Fruit fly (Drosophila melanogaster) whole organism, embryonic: ENCODE data around the gene CG11600.

Experiments
- B-H2 ChIP-seq: fragments of 200-800 bp; sonication (Bioruptor generic); optimal IDR thresholded peaks from 2 replicates; lab custom pipeline; 2018; ENCODE audit warnings: missing biosample characterization, mild to moderate bottlenecking, missing genetic modification characterization
- CG10543 ChIP-seq: fragments of 200-800 bp; sonication (Bioruptor generic); optimal IDR thresholded peaks from 3 replicates; lab custom pipeline; 2017; ENCODE audit warnings: missing biosample characterization, mild to moderate bottlenecking, missing genetic modification characterization, moderate library complexity
- CG12659 ChIP-seq: fragments of 200-800 bp; sonication (Bioruptor generic); optimal IDR thresholded peaks from 3 replicates; lab custom pipeline; 2017; ENCODE audit warnings: mild to moderate bottlenecking, missing biosample characterization, missing genetic modification reagents, missing genetic modification characterization
- CG12769 ChIP-seq: fragments of 200-800 bp; sonication (Bioruptor generic); optimal IDR thresholded peaks from 2 replicates; lab custom pipeline; 2019; ENCODE audit warnings: missing biosample characterization, mild to moderate bottlenecking, missing genetic modification characterization, moderate library complexity
- CG13287 ChIP-seq: fragments of 200-800 bp; sonication (Bioruptor generic); IDR thresholded peaks from 2 replicates; pipeline ENCODE4 v1.3.6; 2022; ENCODE audit warnings: missing biosample characterization, missing genetic modification characterization; ENCODE audit not compliant: partially characterized antibody
- CG15073 ChIP-seq: fragments of 200-800 bp; sonication (Bioruptor generic); optimal IDR thresholded peaks from 2 replicates; lab custom pipeline; 2016; ENCODE audit warnings: missing biosample characterization, missing genetic modification characterization
- CG16779 ChIP-seq: fragments of 200-800 bp; sonication (Bioruptor generic); IDR thresholded peaks from 2 replicates; pipeline ENCODE4 v1.3.6; 2022; ENCODE audit warnings: missing biosample characterization, missing genetic modification characterization
- CG17361 ChIP-seq: fragments of 200-800 bp; sonication (Bioruptor generic); IDR thresholded peaks from 3 replicates; pipeline ENCODE4 v1.3.6; 2022; ENCODE audit warnings: missing biosample characterization, missing genetic modification characterization
- CG18262 ChIP-seq: fragments of 200-800 bp; optimal IDR thresholded peaks from 3 replicates; lab custom pipeline; 2019; ENCODE audit warnings: missing biosample characterization, mild to moderate bottlenecking, missing genetic modification characterization, moderate library complexity
- CG1832 ChIP-seq: fragments of 200-800 bp; sonication (Bioruptor generic); optimal IDR thresholded peaks from 2 replicates; lab custom pipeline; 2017; ENCODE audit warnings: missing biosample characterization, mild to moderate bottlenecking, missing genetic modification characterization, inconsistent platforms
- CG3281 ChIP-seq: fragments of 200-800 bp; sonication (Bioruptor generic); optimal IDR thresholded peaks from 3 replicates; lab custom pipeline; 2017; ENCODE audit warnings: missing biosample characterization, mild to moderate bottlenecking, missing genetic modification characterization
- CG43689 ChIP-seq: fragments of 200-800 bp; sonication (Bioruptor generic); IDR thresholded peaks from 2 replicates; pipeline ENCODE4 v1.3.6; 2022; ENCODE audit warnings: missing biosample characterization, missing genetic modification characterization
- CG5180 ChIP-seq: fragments of 200-800 bp; sonication (Bioruptor generic); optimal IDR thresholded peaks from 3 replicates; lab custom pipeline; 2017; ENCODE audit warnings: missing biosample characterization, missing genetic modification characterization, mild to moderate bottlenecking, moderate library complexity, missing genetic modification reagents
- CG6175 ChIP-seq: fragments of 200-800 bp; sonication (Bioruptor generic); IDR thresholded peaks from 3 replicates; pipeline ENCODE4 v1.3.6; 2022; ENCODE audit warnings: missing biosample characterization, missing genetic modification characterization
- CG6791 ChIP-seq: fragments of 200-800 bp; sonication (Bioruptor generic); IDR thresholded peaks from 3 replicates; pipeline ENCODE4 v1.3.6; 2022; ENCODE audit warnings: missing biosample characterization, missing genetic modification characterization; ENCODE audit not compliant: partially characterized antibody
- CG7271 ChIP-seq: fragments of 200-800 bp; sonication (Bioruptor generic); optimal IDR thresholded peaks from 2 replicates; lab custom pipeline; 2018; ENCODE audit warnings: missing biosample characterization, mild to moderate bottlenecking, missing genetic modification characterization, moderate library complexity
- CG7556 ChIP-seq: fragments of 200-800 bp; sonication (Bioruptor generic); optimal IDR thresholded peaks from 2 replicates; lab custom pipeline; 2017; ENCODE audit warnings: missing biosample characterization, mild to moderate bottlenecking, missing genetic modification characterization
- CG7839 ChIP-seq: fragments of 200-800 bp; sonication (Bioruptor generic); optimal IDR thresholded peaks from 3 replicates; lab custom pipeline; 2018; ENCODE audit warnings: missing biosample characterization, mild to moderate bottlenecking, missing genetic modification characterization, moderate library complexity
- HHEX ChIP-seq: fragments of 200-800 bp; sonication (Bioruptor generic); optimal IDR thresholded peaks from 3 replicates; lab custom pipeline; 2017; ENCODE audit warnings: missing biosample characterization, mild to moderate bottlenecking, missing genetic modification characterization, missing genetic modification reagents
- Hand ChIP-seq: fragments of 200-800 bp; sonication (Bioruptor generic); optimal IDR thresholded peaks from 2 replicates; lab custom pipeline; 2017; ENCODE audit warnings: mild to moderate bottlenecking, missing biosample characterization, missing genetic modification reagents, missing genetic modification characterization
- Hmr ChIP-seq: fragments of 200-800 bp; sonication (Bioruptor generic); optimal IDR thresholded peaks from 3 replicates; lab custom pipeline; 2017; ENCODE audit warnings: mild to moderate bottlenecking, missing biosample characterization, missing genetic modification reagents, missing genetic modification characterization
- Hsf ChIP-seq: fragments of 200-800 bp; sonication (Bioruptor generic); optimal IDR thresholded peaks from 3 replicates; lab custom pipeline; 2016; ENCODE audit warnings: missing biosample characterization, missing genetic modification characterization
- Kr ChIP-seq: fragments of 200-800 bp; sonication (Bioruptor generic); optimal IDR thresholded peaks from 2 replicates; lab custom pipeline; 2017; ENCODE audit warnings: missing biosample characterization, mild to moderate bottlenecking, missing genetic modification characterization
- Med ChIP-seq: fragments of 200-800 bp; sonication (Bioruptor generic); peaks from one replicate; lab custom pipeline; 2016; ENCODE audit warnings: missing biosample characterization, missing genetic modification characterization, mild to moderate bottlenecking, inconsistent platforms, moderate library complexity
- Rfx ChIP-seq: fragments of 200-800 bp; sonication (Bioruptor generic); IDR thresholded peaks from 2 replicates; pipeline ENCODE4 v1.3.6; 2022; ENCODE audit warnings: missing biosample characterization, missing genetic modification characterization
- Trl ChIP-seq, 3 experiments: fragments of >200 bp in 2 of 3; fragments of 200-800 bp in 1 of 3; sonication (Bioruptor generic) in 1 of 3; optimal IDR thresholded peaks; 2 replicates in 1 of 3; 3 replicates in 2 of 3; lab custom pipeline; 2016 to 2017; ENCODE audit warnings: missing biosample characterization in 1 of 3, missing genetic modification characterization in 1 of 3
- cato ChIP-seq: fragments of 200-800 bp; sonication (Bioruptor generic); optimal IDR thresholded peaks from 2 replicates; lab custom pipeline; 2016; ENCODE audit warnings: missing biosample characterization, missing genetic modification characterization, borderline replicate concordance
- cg ChIP-seq: fragments of 200-800 bp; sonication (Bioruptor generic); optimal IDR thresholded peaks from 3 replicates; lab custom pipeline; 2019; ENCODE audit warnings: missing biosample characterization, mild to moderate bottlenecking, missing genetic modification characterization, moderate library complexity
- chinmo ChIP-seq: fragments of 200-800 bp; sonication (Bioruptor generic); IDR thresholded peaks from 4 replicates; pipeline ENCODE4 v1.3.6; 2022; ENCODE audit warnings: missing biosample characterization, missing genetic modification characterization; ENCODE audit not compliant: partially characterized antibody
- crol ChIP-seq: fragments of 200-800 bp; sonication (Bioruptor generic); IDR thresholded peaks from 2 replicates; pipeline ENCODE4 v1.3.6; 2022; ENCODE audit warnings: missing biosample characterization, missing genetic modification characterization
- dysf ChIP-seq: fragments of 200-800 bp; sonication (Bioruptor generic); IDR thresholded peaks from 3 replicates; pipeline ENCODE4 v1.3.6; 2022; ENCODE audit warnings: missing biosample characterization, missing genetic modification characterization
- esg ChIP-seq: fragments of 200-800 bp; sonication (Bioruptor generic); conservative IDR thresholded peaks from 2 replicates; pipeline ENCODE4 v1.3.6; 2022; ENCODE audit warnings: missing biosample characterization, missing genetic modification characterization
- eve ChIP-seq, 2 experiments: fragments of >200 bp; optimal IDR thresholded peaks; 2 replicates each; lab custom pipeline; 2017; ENCODE audit warnings: missing biosample characterization in 2 of 2, missing genetic modification characterization in 2 of 2
- jing ChIP-seq: fragments of 200-800 bp; sonication (Bioruptor generic); optimal IDR thresholded peaks from 2 replicates; lab custom pipeline; 2018; ENCODE audit warnings: missing biosample characterization, mild to moderate bottlenecking, missing genetic modification characterization
- odd ChIP-seq: fragments of 200-800 bp; sonication (Bioruptor generic); optimal IDR thresholded peaks from 2 replicates; lab custom pipeline; 2017; ENCODE audit warnings: missing biosample characterization, mild to moderate bottlenecking, missing genetic modification characterization
- otp ChIP-seq: fragments of 200-800 bp; sonication (Bioruptor generic); IDR thresholded peaks from 3 replicates; pipeline ENCODE4, ENCODE4 v1.3.6; 2022; ENCODE audit warnings: missing biosample characterization, missing genetic modification characterization
- sd ChIP-seq: fragments of 200-800 bp; sonication (Bioruptor generic); optimal IDR thresholded peaks from 3 replicates; lab custom pipeline; 2018; ENCODE audit warnings: missing biosample characterization, mild to moderate bottlenecking, missing genetic modification characterization, moderate library complexity
- so ChIP-seq: fragments of 200-800 bp; sonication (Bioruptor generic); IDR thresholded peaks from 3 replicates; pipeline ENCODE4 v1.3.6; 2022; ENCODE audit warnings: missing biosample characterization, missing genetic modification characterization
- sqz ChIP-seq: fragments of 200-800 bp; sonication (Bioruptor generic); optimal IDR thresholded peaks from 3 replicates; lab custom pipeline; 2018; ENCODE audit warnings: missing biosample characterization, mild to moderate bottlenecking, missing genetic modification characterization
- stc ChIP-seq: fragments of 200-800 bp; sonication (Bioruptor generic); IDR thresholded peaks from 2 replicates; pipeline ENCODE4 v1.3.6; 2022; ENCODE audit warnings: missing biosample characterization, missing genetic modification characterization
- stwl ChIP-seq: fragments of 200-800 bp; sonication (Bioruptor generic); optimal IDR thresholded peaks from 3 replicates; lab custom pipeline; 2018; ENCODE audit warnings: missing biosample characterization, mild to moderate bottlenecking, missing genetic modification characterization, moderate library complexity
- unc-4 ChIP-seq: fragments of 200-800 bp; sonication (Bioruptor generic); IDR thresholded peaks from 2 replicates; pipeline ENCODE4 v1.3.6; 2022; ENCODE audit warnings: missing biosample characterization, missing genetic modification characterization; ENCODE audit not compliant: partially characterized antibody
- wdn ChIP-seq: fragments of 200-800 bp; sonication (Bioruptor generic); IDR thresholded peaks from 2 replicates; pipeline ENCODE4 v1.3.6; 2022; ENCODE audit warnings: missing biosample characterization, missing genetic modification characterization
- z ChIP-seq: fragments of 200-800 bp; sonication (Bioruptor generic); IDR thresholded peaks from 3 replicates; pipeline ENCODE4 v1.3.6; 2022; ENCODE audit warnings: missing biosample characterization, missing genetic modification characterization
- zen2 ChIP-seq: fragments of 200-800 bp; sonication (Bioruptor generic); IDR thresholded peaks from 3 replicates; pipeline ENCODE4 v1.3.6; 2022; ENCODE audit warnings: missing biosample characterization, missing genetic modification characterization; ENCODE audit not compliant: partially characterized antibody

CG11600 gene

dm6 chr3R:12653511-12654252 lies 17.3 kb downstream of the CG11600 start (continued):
- TF ChIP-seq eve (GFP tag; optimal IDR thresholded peaks at IDR 0.05; lab: Kevin White, UChicago) (no peak), jing (GFP tag; lab: Kevin White, UChicago) (peak; percentile 82), esg (peak; percentile 89)

dm6 chr3R:12654253-12654623 lies 17.9 kb downstream of the CG11600 start, which contains the start of gene CG6225:
Gene CG6225, plus strand, starts transcription at chr3R:12654577.
- peak; percentile 19 for TF ChIP-seq cg (GFP tag; lab: Kevin White, UChicago)
- TF ChIP-seq z (GFP tag; lab: Robert Waterston, UW) = peak; percentile 77
- 0 out of 3 replicates have a peak, but pooled peaks have one; percentile 17 for TF ChIP-seq zen2 (GFP tag; lab: Robert Waterston, UW)
- TF ChIP-seq CG7271 = no peak
- TF ChIP-seq sqz (GFP tag; lab: Kevin White, UChicago) = no peak
- TF ChIP-seq CG6175 = peak; percentile 4; the same call in 1 of the 3 replicates
- TF ChIP-seq CG43689 (GFP tag; lab: Robert Waterston, UW) = 0 out of 2 replicates have a peak, but pooled peaks have one; percentile 2
- TF ChIP-seq CG5180 = no peak
- peak; percentile 29 to 54 for TF ChIP-seq Trl (optimal IDR thresholded peaks at IDR 0.05; lab: Kevin White, UChicago)
- TF ChIP-seq Trl (GFP tag; optimal IDR thresholded peaks at IDR 0.05; lab: Kevin White, UChicago) = no peak
- no peak for TF ChIP-seq Rfx (GFP tag; lab: Robert Waterston, UW)
- TF ChIP-seq CG13287 (GFP tag; lab: Robert Waterston, UW) = no peak
- TF ChIP-seq CG16779 (GFP tag; lab: Robert Waterston, UW) = no peak
- peak; percentile 29 for TF ChIP-seq CG1832 (GFP tag; lab: Kevin White, UChicago)
- peak; percentile 73 for TF ChIP-seq crol
- TF ChIP-seq CG17361 (GFP tag; lab: Robert Waterston, UW) = 0 out of 3 replicates have a peak, but pooled peaks have one; percentile 6
- TF ChIP-seq CG12769 (tag; lab: Kevin White, UChicago) = peak; percentile 20
- peak; percentile 3 for TF ChIP-seq CG18262
- TF ChIP-seq stc (GFP tag; lab: Robert Waterston, UW) = peak; percentile 4; the same call in 1 of the 2 replicates
- no peak for TF ChIP-seq CG12659 (GFP tag; lab: Kevin White, UChicago)
- 0 out of 3 replicates have a peak, but pooled peaks have one; percentile 2 for TF ChIP-seq otp (GFP tag; lab: Robert Waterston, UW)
- 0 out of 3 replicates have a peak, but pooled peaks have one; percentile 3 for TF ChIP-seq so (GFP tag; lab: Robert Waterston, UW)
- peak; percentile 30; the same call in 1 of the 4 replicates for TF ChIP-seq chinmo (GFP tag; lab: Robert Waterston, UW)
- no peak for TF ChIP-seq wdn
- no peak for TF ChIP-seq stwl (tag; lab: Kevin White, UChicago)
- TF ChIP-seq, all 482 proteins: peak for 15

- TF ChIP-seq CG7839 (tag; lab: Kevin White, UChicago) = peak; percentile 39
- TF ChIP-seq cato (GFP tag; lab: Kevin White, UChicago) = no peak
- TF ChIP-seq Hsf (GFP tag; lab: Kevin White, UChicago) = no peak
- peak; percentile 14 for TF ChIP-seq CG10543 (GFP tag; lab: Kevin White, UChicago)
- no peak for TF ChIP-seq CG15073
- peak; percentile 37 for TF ChIP-seq HHEX
- TF ChIP-seq unc-4 (GFP tag; lab: Robert Waterston, UW) = no peak
- peak; percentile 29 for TF ChIP-seq B-H2 (GFP tag; lab: Kevin White, UChicago)
- peak; percentile 63 for TF ChIP-seq Hmr (GFP tag; lab: Kevin White, UChicago)
- TF ChIP-seq sd (tag; lab: Kevin White, UChicago) = peak; percentile 76
- TF ChIP-seq dysf (GFP tag; lab: Robert Waterston, UW) = peak; percentile 27; the same call in 1 of the 3 replicates
- no peak for TF ChIP-seq odd (GFP tag; lab: Kevin White, UChicago)
- peak; percentile 38 for TF ChIP-seq Hand (GFP tag; lab: Kevin White, UChicago)
- TF ChIP-seq CG7556 (GFP tag; lab: Kevin White, UChicago) = no peak
- peak; percentile 71 for TF ChIP-seq Med
- no peak for TF ChIP-seq CG6791 (GFP tag; lab: Robert Waterston, UW)
- peak; percentile 71 for TF ChIP-seq CG3281 (GFP tag; lab: Kevin White, UChicago)
- no peak for TF ChIP-seq Kr (GFP tag; lab: Kevin White, UChicago)
These were observed 20.7 kb downstream of the CG11600 start for dm6 chr3R:12656946-12657566.
